Worm (Caenorhabditis elegans): Measurements from ENCODE around the gene fbxb-79.

ce11 chrIV:11169652-11170051 is 19.7 kb downstream of the fbxb-79 start, which contains the start of gene nhr-67:
- TF ChIP-seq him-1 (tag; optimal IDR thresholded peaks at IDR 0.05) (no peak), W03F9.2 (tag; optimal IDR thresholded peaks at IDR 0.05) (no peak), dao-5 (tag; optimal IDR thresholded peaks at IDR 0.05) (no peak)

Measured in whole organism, L4/young adult.